Fruit fly (Drosophila melanogaster) whole organism, embryonic: Measurements from ENCODE around the gene CG33489.

ENCODE experiments used
- Ada2b ChIP-seq: fragments of 200-800 bp; sonication (Bioruptor generic); IDR thresholded peaks from 2 replicates; pipeline ENCODE4 v1.3.6; 2022; ENCODE audit warnings: missing biosample characterization, missing genetic modification characterization
- CG10543 ChIP-seq: fragments of 200-800 bp; sonication (Bioruptor generic); optimal IDR thresholded peaks from 3 replicates; lab custom pipeline; 2017; ENCODE audit warnings: missing biosample characterization, mild to moderate bottlenecking, missing genetic modification characterization, moderate library complexity
- CG11085 ChIP-seq: fragments of 200-800 bp; sonication (Bioruptor generic); IDR thresholded peaks from 2 replicates; pipeline ENCODE4 v1.3.6; 2022; ENCODE audit warnings: missing biosample characterization, missing genetic modification characterization
- CG11093 ChIP-seq: fragments of 200-800 bp; sonication (Bioruptor generic); IDR thresholded peaks from 3 replicates; pipeline ENCODE4 v1.3.6; 2022; ENCODE audit warnings: missing biosample characterization, missing genetic modification characterization
- CG11456 ChIP-seq: fragments of 200-800 bp; sonication (Bioruptor generic); IDR thresholded peaks from 3 replicates; pipeline ENCODE4 v1.3.6; 2022; ENCODE audit warnings: missing biosample characterization, missing genetic modification characterization
- CG1529 ChIP-seq: fragments of 200-800 bp; sonication (Bioruptor generic); optimal IDR thresholded peaks from 3 replicates; lab custom pipeline; 2018; ENCODE audit warnings: missing biosample characterization, missing genetic modification characterization
- CG2889 ChIP-seq: fragments of 200-800 bp; sonication (Bioruptor generic); IDR thresholded peaks from 3 replicates; pipeline ENCODE4 v1.3.6; 2022; ENCODE audit warnings: missing biosample characterization, missing genetic modification characterization
- CG30020 ChIP-seq: fragments of 200-800 bp; optimal IDR thresholded peaks from 2 replicates; lab custom pipeline; 2019; ENCODE audit warnings: missing biosample characterization, mild to moderate bottlenecking, missing genetic modification characterization, moderate library complexity
- CG3407 ChIP-seq: fragments of 200-800 bp; sonication (Bioruptor generic); optimal IDR thresholded peaks from 2 replicates; lab custom pipeline; 2018; ENCODE audit warnings: missing biosample characterization, mild to moderate bottlenecking, missing genetic modification characterization
- CG4424 ChIP-seq: fragments of 200-800 bp; sonication (Bioruptor generic); optimal IDR thresholded peaks from 3 replicates; lab custom pipeline; 2016; ENCODE audit warnings: missing biosample characterization, missing genetic modification characterization
- CG6654 ChIP-seq: fragments of 200-800 bp; sonication (Bioruptor generic); optimal IDR thresholded peaks from 2 replicates; lab custom pipeline; 2017; ENCODE audit warnings: missing biosample characterization, mild to moderate bottlenecking, missing genetic modification characterization
- CG6791 ChIP-seq: fragments of 200-800 bp; sonication (Bioruptor generic); IDR thresholded peaks from 3 replicates; pipeline ENCODE4 v1.3.6; 2022; ENCODE audit warnings: missing biosample characterization, missing genetic modification characterization; ENCODE audit not compliant: partially characterized antibody
- CG8944 ChIP-seq: fragments of 200-800 bp; sonication (Bioruptor generic); optimal IDR thresholded peaks from 3 replicates; lab custom pipeline; 2016; ENCODE audit warnings: missing biosample characterization, missing genetic modification characterization
- CG9817 ChIP-seq: fragments of 200-800 bp; sonication (Bioruptor generic); optimal IDR thresholded peaks from 2 replicates; lab custom pipeline; 2018; ENCODE audit warnings: missing biosample characterization, mild to moderate bottlenecking, missing genetic modification characterization, moderate library complexity
- CTCF ChIP-seq: fragments of 200-800 bp; sonication (Bioruptor generic); optimal IDR thresholded peaks from 2 replicates; lab custom pipeline; 2017; ENCODE audit warnings: missing biosample characterization, mild to moderate bottlenecking, missing genetic modification characterization, moderate library complexity
- Camta ChIP-seq: fragments of 200-800 bp; sonication (Bioruptor generic); optimal IDR thresholded peaks from 2 replicates; lab custom pipeline; 2016; ENCODE audit warnings: missing biosample characterization, missing genetic modification characterization
- D ChIP-seq, 2 experiments: fragments of 200-800 bp in 1 of 2; fragments of >200 bp in 1 of 2; sonication (Bioruptor generic) in 1 of 2; optimal IDR thresholded peaks; 2 replicates in 1 of 2; 3 replicates in 1 of 2; lab custom pipeline; 2017; ENCODE audit warnings: mild to moderate bottlenecking in 1 of 2, missing biosample characterization in 1 of 2, missing genetic modification characterization in 1 of 2, missing genetic modification reagents in 1 of 2
- Fer2 ChIP-seq: fragments of 200-800 bp; sonication (Bioruptor generic); optimal IDR thresholded peaks from 2 replicates; lab custom pipeline; 2018; ENCODE audit warnings: missing biosample characterization, mild to moderate bottlenecking, missing genetic modification characterization, moderate library complexity
- HLH4C ChIP-seq: fragments of 200-800 bp; sonication (Bioruptor generic); IDR thresholded peaks from 3 replicates; pipeline ENCODE4 v1.3.6; 2022; ENCODE audit warnings: missing biosample characterization, missing genetic modification characterization; ENCODE audit not compliant: partially characterized antibody
- HmgD ChIP-seq: fragments of 200-800 bp; sonication (Bioruptor generic); optimal IDR thresholded peaks from 3 replicates; lab custom pipeline; 2016; ENCODE audit warnings: missing biosample characterization, missing genetic modification characterization
- Mrtf ChIP-seq: fragments of 200-800 bp; sonication (Bioruptor generic); IDR thresholded peaks from 3 replicates; pipeline ENCODE4 v1.3.6; 2022; ENCODE audit warnings: missing biosample characterization, missing genetic modification characterization
- Optix ChIP-seq: fragments of 200-800 bp; sonication (Bioruptor generic); IDR thresholded peaks from 3 replicates; pipeline ENCODE4 v1.3.6; 2022; ENCODE audit warnings: missing biosample characterization, missing genetic modification characterization
- Poxn ChIP-seq: fragments of 200-800 bp; sonication (Bioruptor generic); IDR thresholded peaks from 2 replicates; pipeline ENCODE4 v1.3.6; 2022; ENCODE audit warnings: missing biosample characterization, missing genetic modification characterization
- Stat92E ChIP-seq, 3 experiments: fragments of >200 bp in 2 of 3; fragments of 200-800 bp in 1 of 3; sonication (Bioruptor generic) in 1 of 3; optimal IDR thresholded peaks; 2 replicates each; lab custom pipeline; 2017 to 2019; ENCODE audit warnings: missing biosample characterization in 3 of 3, missing genetic modification characterization in 3 of 3, mild to moderate bottlenecking in 1 of 3, moderate library complexity in 1 of 3
- Trl ChIP-seq, 3 experiments: fragments of >200 bp in 2 of 3; fragments of 200-800 bp in 1 of 3; sonication (Bioruptor generic) in 1 of 3; optimal IDR thresholded peaks; 2 replicates in 1 of 3; 3 replicates in 2 of 3; lab custom pipeline; 2016 to 2017; ENCODE audit warnings: missing biosample characterization in 1 of 3, missing genetic modification characterization in 1 of 3
- Xbp1 ChIP-seq: fragments of 200-800 bp; sonication (Bioruptor generic); optimal IDR thresholded peaks from 3 replicates; lab custom pipeline; 2016; ENCODE audit warnings: missing biosample characterization, mild to moderate bottlenecking, missing genetic modification characterization
- YL-1 ChIP-seq: fragments of 200-800 bp; sonication (Bioruptor generic); optimal IDR thresholded peaks from 3 replicates; lab custom pipeline; 2017; ENCODE audit warnings: missing biosample characterization, mild to moderate bottlenecking, missing genetic modification characterization
- al ChIP-seq: fragments of 200-800 bp; sonication (Bioruptor generic); IDR thresholded peaks from 2 replicates; pipeline ENCODE4 v1.3.6; 2022; ENCODE audit warnings: missing biosample characterization, missing genetic modification characterization
- btn ChIP-seq: fragments of 200-800 bp; sonication (Bioruptor generic); optimal IDR thresholded peaks from 2 replicates; lab custom pipeline; 2016; ENCODE audit warnings: missing biosample characterization, missing genetic modification characterization
- caup ChIP-seq: fragments of 200-800 bp; sonication (Bioruptor generic); optimal IDR thresholded peaks from 3 replicates; lab custom pipeline; 2017; ENCODE audit warnings: missing biosample characterization, mild to moderate bottlenecking, missing genetic modification characterization, moderate library complexity; ENCODE audit not compliant: severe bottlenecking
- chn ChIP-seq: fragments of 200-800 bp; sonication (Bioruptor generic); optimal IDR thresholded peaks from 2 replicates; lab custom pipeline; 2016; ENCODE audit warnings: missing biosample characterization, missing genetic modification characterization
- cwo ChIP-seq: fragments of 200-800 bp; sonication (Bioruptor generic); optimal IDR thresholded peaks from 3 replicates; lab custom pipeline; 2017; ENCODE audit warnings: missing biosample characterization, missing genetic modification characterization, mild to moderate bottlenecking, moderate library complexity, missing genetic modification reagents
- dmrt99B ChIP-seq: fragments of 200-800 bp; sonication (Bioruptor generic); optimal IDR thresholded peaks from 2 replicates; lab custom pipeline; 2018; ENCODE audit warnings: missing biosample characterization, mild to moderate bottlenecking, missing genetic modification characterization, moderate library complexity
- esg ChIP-seq: fragments of 200-800 bp; sonication (Bioruptor generic); conservative IDR thresholded peaks from 2 replicates; pipeline ENCODE4 v1.3.6; 2022; ENCODE audit warnings: missing biosample characterization, missing genetic modification characterization
- exex ChIP-seq: fragments of 200-800 bp; sonication (Bioruptor generic); optimal IDR thresholded peaks from 4 replicates; lab custom pipeline; 2018; ENCODE audit warnings: missing biosample characterization, mild to moderate bottlenecking, missing genetic modification characterization, moderate library complexity
- fd102C ChIP-seq: fragments of 200-800 bp; sonication (Bioruptor generic); optimal IDR thresholded peaks from 2 replicates; lab custom pipeline; 2018; ENCODE audit warnings: missing biosample characterization, mild to moderate bottlenecking, missing genetic modification characterization, moderate library complexity
- gcm2 ChIP-seq: fragments of 200-800 bp; sonication (Bioruptor generic); optimal IDR thresholded peaks from 2 replicates; lab custom pipeline; 2016; ENCODE audit warnings: missing biosample characterization, missing genetic modification characterization
- grau ChIP-seq: fragments of 200-800 bp; optimal IDR thresholded peaks from 3 replicates; lab custom pipeline; 2019; ENCODE audit warnings: missing biosample characterization, mild to moderate bottlenecking, missing genetic modification characterization, moderate library complexity
- gro ChIP-seq: fragments of 200-800 bp; sonication (Bioruptor generic); optimal IDR thresholded peaks from 2 replicates; lab custom pipeline; 2016; ENCODE audit warnings: missing biosample characterization, missing genetic modification characterization
- h ChIP-seq: fragments of >200 bp; optimal IDR thresholded peaks from 2 replicates; lab custom pipeline; 2017
- jing ChIP-seq: fragments of 200-800 bp; sonication (Bioruptor generic); optimal IDR thresholded peaks from 2 replicates; lab custom pipeline; 2018; ENCODE audit warnings: missing biosample characterization, mild to moderate bottlenecking, missing genetic modification characterization
- lab ChIP-seq: fragments of 200-800 bp; sonication (Bioruptor generic); optimal IDR thresholded peaks from 3 replicates; lab custom pipeline; 2017; ENCODE audit warnings: missing biosample characterization, missing genetic modification characterization, mild to moderate bottlenecking, moderate library complexity, missing genetic modification reagents
- onecut ChIP-seq: fragments of 200-800 bp; sonication (Bioruptor generic); IDR thresholded peaks from 2 replicates; pipeline ENCODE4 v1.3.6; 2022; ENCODE audit warnings: missing biosample characterization, missing genetic modification characterization
- prd ChIP-seq, 3 experiments: fragments of >200 bp in 2 of 3; fragments of 200-800 bp in 1 of 3; sonication (Bioruptor generic) in 1 of 3; optimal IDR thresholded peaks in 2 of 3; IDR thresholded peaks in 1 of 3; 2 replicates in 2 of 3; 3 replicates in 1 of 3; pipeline versions ENCODE4 v1.3.6 to Lab custom; 2017 to 2022; ENCODE audit warnings: missing biosample characterization in 1 of 3, missing genetic modification characterization in 1 of 3
- salm ChIP-seq: fragments of 200-800 bp; sonication (Bioruptor generic); optimal IDR thresholded peaks from 2 replicates; lab custom pipeline; 2018; ENCODE audit warnings: missing biosample characterization, mild to moderate bottlenecking, missing genetic modification characterization
- schlank ChIP-seq: fragments of 200-800 bp; sonication (Bioruptor generic); optimal IDR thresholded peaks from 2 replicates; lab custom pipeline; 2018; ENCODE audit warnings: missing biosample characterization, mild to moderate bottlenecking, missing genetic modification characterization
- sens-2 ChIP-seq: fragments of 200-800 bp; sonication (Bioruptor generic); IDR thresholded peaks from 2 replicates; pipeline ENCODE4 v1.3.6; 2022; ENCODE audit warnings: missing biosample characterization, missing genetic modification characterization
- sisA ChIP-seq: fragments of 200-800 bp; sonication (Bioruptor generic); IDR thresholded peaks from 2 replicates; pipeline ENCODE4 v1.3.6; 2022; ENCODE audit warnings: missing biosample characterization, missing genetic modification characterization
- sob ChIP-seq: fragments of 200-800 bp; sonication (Bioruptor generic); IDR thresholded peaks from 2 replicates; pipeline ENCODE4 v1.3.6; 2022; ENCODE audit warnings: missing biosample characterization, missing genetic modification characterization
- tgo ChIP-seq: fragments of 200-800 bp; sonication (Bioruptor generic); IDR thresholded peaks from 3 replicates; pipeline ENCODE4 v1.3.6; 2022; ENCODE audit warnings: missing biosample characterization, missing genetic modification characterization
- z ChIP-seq: fragments of 200-800 bp; sonication (Bioruptor generic); IDR thresholded peaks from 3 replicates; pipeline ENCODE4 v1.3.6; 2022; ENCODE audit warnings: missing biosample characterization, missing genetic modification characterization

CG33489 gene

DNA sequence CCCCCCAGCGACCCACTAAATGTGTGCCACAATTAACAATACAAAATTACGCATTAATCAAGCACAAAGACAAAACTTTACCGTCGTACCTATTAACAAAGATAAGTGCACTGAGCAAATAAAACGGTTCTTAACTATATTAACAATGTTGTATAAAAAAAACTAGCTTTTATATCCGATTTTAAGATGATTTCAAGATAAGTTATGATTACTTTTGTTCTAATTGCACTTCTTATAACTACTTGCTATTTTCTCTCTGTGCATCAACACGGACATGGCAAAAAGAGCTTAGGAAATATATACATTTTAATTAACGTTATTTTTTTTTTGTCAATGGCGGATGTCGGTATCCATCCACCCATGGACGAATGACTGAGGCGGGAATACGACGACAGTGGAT, 40.7 kb downstream of the CG33489 start:
- TF ChIP-seq z (GFP tag; lab: Robert Waterston, UW), result no peak
- no peak for TF ChIP-seq tgo (GFP tag; lab: Robert Waterston, UW)
- TF ChIP-seq CG11085 (GFP tag; lab: Robert Waterston, UW), result no peak
- no peak for TF ChIP-seq CG6791 (GFP tag; lab: Robert Waterston, UW)
- no peak for TF ChIP-seq CTCF (GFP tag; lab: Kevin White, UChicago)
- TF ChIP-seq Ada2b (GFP tag; lab: Robert Waterston, UW), result peak; percentile 72
- no peak for TF ChIP-seq gro (GFP tag; lab: Kevin White, UChicago)
- TF ChIP-seq CG9817 (tag; lab: Kevin White, UChicago), result no peak
- no peak for TF ChIP-seq sens-2 (GFP tag; lab: Robert Waterston, UW)
- no peak for TF ChIP-seq Optix (GFP tag; lab: Robert Waterston, UW)
- TF ChIP-seq HmgD, result no peak
- no peak for TF ChIP-seq salm (tag; lab: Kevin White, UChicago)
- TF ChIP-seq grau (tag; lab: Kevin White, UChicago), result peak; percentile 13
- TF ChIP-seq sob, result peak; percentile 43; the same call in 1 of the 2 replicates
- peak; percentile 2 for TF ChIP-seq cwo (GFP tag; lab: Kevin White, UChicago)
- TF ChIP-seq CG4424 (GFP tag; lab: Kevin White, UChicago), result peak; percentile 22
- no peak for TF ChIP-seq esg (GFP tag; lab: Robert Waterston, UW)
- TF ChIP-seq D (optimal IDR thresholded peaks at IDR 0.05; lab: Kevin White, UChicago), result no peak
- TF ChIP-seq D (GFP tag; optimal IDR thresholded peaks at IDR 0.05; lab: Kevin White, UChicago), result no peak
- TF ChIP-seq Stat92E (GFP tag; optimal IDR thresholded peaks at IDR 0.05; lab: Kevin White, UChicago), result no peak
- TF ChIP-seq Trl (optimal IDR thresholded peaks at IDR 0.05; lab: Kevin White, UChicago), result no peak
- TF ChIP-seq Trl (GFP tag; optimal IDR thresholded peaks at IDR 0.05; lab: Kevin White, UChicago), result no peak
- TF ChIP-seq chn, result no peak
- no peak for TF ChIP-seq CG6654 (GFP tag; lab: Kevin White, UChicago)
- no peak for TF ChIP-seq jing
- no peak for TF ChIP-seq fd102C (GFP tag; lab: Kevin White, UChicago)
- no peak for TF ChIP-seq al (GFP tag; lab: Robert Waterston, UW)
- no peak for TF ChIP-seq CG3407 (GFP tag; lab: Kevin White, UChicago)
- TF ChIP-seq CG11093 (GFP tag; lab: Robert Waterston, UW), result no peak; the same call in 2 of the 3 replicates
- no peak for TF ChIP-seq gcm2
- peak; percentile 7 for TF ChIP-seq Xbp1 (GFP tag; lab: Kevin White, UChicago)
- TF ChIP-seq sisA (GFP tag; lab: Robert Waterston, UW), result peak; percentile 43
- TF ChIP-seq YL-1, result no peak
- no peak for TF ChIP-seq CG10543 (GFP tag; lab: Kevin White, UChicago)
- no peak for TF ChIP-seq btn (GFP tag; lab: Kevin White, UChicago)
- no peak for TF ChIP-seq CG2889 (GFP tag; lab: Robert Waterston, UW)
- peak; percentile 37 for TF ChIP-seq lab
- no peak for TF ChIP-seq prd (optimal IDR thresholded peaks at IDR 0.05; lab: Kevin White, UChicago)
- peak; percentile 39; the same call in 2 of the 3 replicates for TF ChIP-seq prd (GFP tag; IDR thresholded peaks at IDR 0.05; lab: Robert Waterston, UW)
- no peak for TF ChIP-seq Camta (GFP tag; lab: Kevin White, UChicago)
- no peak for TF ChIP-seq CG8944 (GFP tag; lab: Kevin White, UChicago)
- no peak for TF ChIP-seq Fer2 (tag; lab: Kevin White, UChicago)
- TF ChIP-seq schlank (tag; lab: Kevin White, UChicago), result no peak
- TF ChIP-seq CG11456 (GFP tag; lab: Robert Waterston, UW), result no peak
- TF ChIP-seq caup (GFP tag; lab: Kevin White, UChicago), result no peak
- no peak for TF ChIP-seq CG1529 (GFP tag; lab: Kevin White, UChicago)
- TF ChIP-seq CG30020, result no peak
- TF ChIP-seq exex (tag; lab: Kevin White, UChicago), result no peak
- TF ChIP-seq onecut (GFP tag; lab: Robert Waterston, UW), result no peak
- TF ChIP-seq h (lab: Kevin White, UChicago), result no peak
- no peak for TF ChIP-seq Mrtf (GFP tag; lab: Robert Waterston, UW)
- peak; percentile 31 for TF ChIP-seq dmrt99B (tag; lab: Kevin White, UChicago)
- no peak for TF ChIP-seq Poxn (GFP tag; lab: Robert Waterston, UW)
- TF ChIP-seq HLH4C (GFP tag; lab: Robert Waterston, UW), result no peak
